Fruit fly (Drosophila melanogaster) whole organism, wandering third instar larva: ENCODE data around the gene CG15456.

Experiments used
- Dfd ChIP-seq: fragments of >200 bp; optimal IDR thresholded peaks from 2 replicates; lab custom pipeline; 2017; ENCODE audit warnings: missing biosample characterization, missing genetic modification characterization
- brk ChIP-seq: fragments of 200-800 bp; sonication (Bioruptor generic); optimal IDR thresholded peaks from 2 replicates; lab custom pipeline; 2016; ENCODE audit warnings: missing biosample characterization, mild to moderate bottlenecking, missing genetic modification characterization
- dsf ChIP-seq: sonication (Bioruptor generic); optimal IDR thresholded peaks from 2 replicates; lab custom pipeline; 2016; ENCODE audit warnings: missing biosample characterization, missing genetic modification characterization, borderline replicate concordance

dm6 chrX:20426818-20427217 is at the start of gene CG15456:
- TF ChIP-seq brk (GFP tag; lab: Kevin White, UChicago) (no peak), dsf (GFP tag; lab: Kevin White, UChicago) (no peak), Dfd (no peak)
